Fruit fly (Drosophila melanogaster) whole organism, embryonic: Measurements from ENCODE around the gene fan.

ENCODE experiments used
- Atf3 ChIP-seq: fragments of 200-800 bp; sonication (Bioruptor generic); optimal IDR thresholded peaks from 3 replicates; lab custom pipeline; 2016; ENCODE audit warnings: missing biosample characterization, missing genetic modification characterization
- CG10209 ChIP-seq: fragments of 200-800 bp; sonication (Bioruptor generic); optimal IDR thresholded peaks from 3 replicates; lab custom pipeline; 2017; ENCODE audit warnings: missing biosample characterization, mild to moderate bottlenecking, missing genetic modification characterization, missing genetic modification reagents
- CG13296 ChIP-seq: fragments of 200-800 bp; sonication (Bioruptor generic); optimal IDR thresholded peaks from 3 replicates; lab custom pipeline; 2018; ENCODE audit warnings: missing biosample characterization, mild to moderate bottlenecking, missing genetic modification characterization
- CG13894 ChIP-seq: fragments of 200-800 bp; sonication (Bioruptor generic); optimal IDR thresholded peaks from 3 replicates; lab custom pipeline; 2018; ENCODE audit warnings: missing biosample characterization, mild to moderate bottlenecking, missing genetic modification characterization, moderate library complexity
- CG14710 ChIP-seq: fragments of 200-800 bp; sonication (Bioruptor generic); optimal IDR thresholded peaks from 3 replicates; lab custom pipeline; 2019; ENCODE audit warnings: missing biosample characterization, mild to moderate bottlenecking, missing genetic modification characterization, moderate library complexity
- CG15269 ChIP-seq: fragments of 200-800 bp; sonication (Bioruptor generic); optimal IDR thresholded peaks from 2 replicates; lab custom pipeline; 2018; ENCODE audit warnings: missing biosample characterization, mild to moderate bottlenecking, missing genetic modification characterization, moderate library complexity
- CG17568 ChIP-seq: fragments of 200-800 bp; sonication (Bioruptor generic); optimal IDR thresholded peaks from 2 replicates; lab custom pipeline; 2018; ENCODE audit warnings: missing biosample characterization, mild to moderate bottlenecking, missing genetic modification characterization, moderate library complexity
- CG17802 ChIP-seq: fragments of 200-800 bp; sonication (Bioruptor generic); optimal IDR thresholded peaks from 2 replicates; lab custom pipeline; 2018; ENCODE audit warnings: missing biosample characterization, mild to moderate bottlenecking, missing genetic modification characterization, moderate library complexity
- CG18262 ChIP-seq: fragments of 200-800 bp; optimal IDR thresholded peaks from 3 replicates; lab custom pipeline; 2019; ENCODE audit warnings: missing biosample characterization, mild to moderate bottlenecking, missing genetic modification characterization, moderate library complexity
- CG2199 ChIP-seq: fragments of 200-800 bp; sonication (Bioruptor generic); IDR thresholded peaks from 3 replicates; pipeline ENCODE4 v1.3.6; 2022; ENCODE audit warnings: missing biosample characterization, missing genetic modification characterization
- CG2678 ChIP-seq: fragments of 200-800 bp; sonication (Bioruptor generic); optimal IDR thresholded peaks from 3 replicates; lab custom pipeline; 2019; ENCODE audit warnings: missing biosample characterization, mild to moderate bottlenecking, missing genetic modification characterization, moderate library complexity
- CG2875 ChIP-seq: fragments of 200-800 bp; sonication (Bioruptor generic); optimal IDR thresholded peaks from 2 replicates; lab custom pipeline; 2017; ENCODE audit warnings: missing biosample characterization, mild to moderate bottlenecking, missing genetic modification characterization, missing genetic modification reagents
- CG30020 ChIP-seq: fragments of 200-800 bp; optimal IDR thresholded peaks from 2 replicates; lab custom pipeline; 2019; ENCODE audit warnings: missing biosample characterization, mild to moderate bottlenecking, missing genetic modification characterization, moderate library complexity
- CG3163 ChIP-seq: fragments of 200-800 bp; sonication (Bioruptor generic); optimal IDR thresholded peaks from 3 replicates; lab custom pipeline; 2016; ENCODE audit warnings: missing biosample characterization, missing genetic modification characterization
- CG3726 ChIP-seq: fragments of 200-800 bp; sonication (Bioruptor generic); IDR thresholded peaks from 3 replicates; pipeline ENCODE4, ENCODE4 v1.3.6; 2022; ENCODE audit warnings: missing biosample characterization, missing genetic modification characterization
- CG3847 ChIP-seq: fragments of 200-800 bp; sonication (Bioruptor generic); IDR thresholded peaks from 2 replicates; pipeline ENCODE4 v1.3.6; 2022; ENCODE audit warnings: missing biosample characterization, missing genetic modification characterization
- CG3995 ChIP-seq: fragments of 200-800 bp; sonication (Bioruptor generic); optimal IDR thresholded peaks from 3 replicates; lab custom pipeline; 2016; ENCODE audit warnings: missing biosample characterization, missing genetic modification characterization
- CG4282 ChIP-seq: fragments of 200-800 bp; sonication (Bioruptor generic); optimal IDR thresholded peaks from 2 replicates; lab custom pipeline; 2016; ENCODE audit warnings: missing biosample characterization, missing genetic modification characterization
- CG4360 ChIP-seq: fragments of 200-800 bp; sonication (Bioruptor generic); IDR thresholded peaks from 2 replicates; pipeline ENCODE4 v1.3.6; 2022; ENCODE audit warnings: missing biosample characterization, missing genetic modification characterization
- CG5180 ChIP-seq: fragments of 200-800 bp; sonication (Bioruptor generic); optimal IDR thresholded peaks from 3 replicates; lab custom pipeline; 2017; ENCODE audit warnings: missing biosample characterization, missing genetic modification characterization, mild to moderate bottlenecking, moderate library complexity, missing genetic modification reagents
- CG5953 ChIP-seq: fragments of 200-800 bp; sonication (Bioruptor generic); IDR thresholded peaks from 2 replicates; pipeline ENCODE4 v1.3.6; 2022; ENCODE audit warnings: missing biosample characterization, missing genetic modification characterization
- CG8281 ChIP-seq: fragments of 200-800 bp; sonication (Bioruptor generic); optimal IDR thresholded peaks from 2 replicates; lab custom pipeline; 2018; ENCODE audit warnings: missing biosample characterization, mild to moderate bottlenecking, missing genetic modification characterization, moderate library complexity
- CG8478 ChIP-seq: fragments of >200 bp; optimal IDR thresholded peaks from 2 replicates; lab custom pipeline; 2018
- CG9215 ChIP-seq: fragments of 200-800 bp; sonication (Bioruptor generic); IDR thresholded peaks from 2 replicates; pipeline ENCODE4 v1.3.6; 2022; ENCODE audit warnings: missing biosample characterization, missing genetic modification characterization
- Dad ChIP-seq: fragments of 200-800 bp; sonication (Bioruptor generic); optimal IDR thresholded peaks from 3 replicates; lab custom pipeline; 2016; ENCODE audit warnings: missing biosample characterization, missing genetic modification characterization
- Dip3 ChIP-seq: fragments of 200-800 bp; sonication (Bioruptor generic); optimal IDR thresholded peaks from 3 replicates; lab custom pipeline; 2016; ENCODE audit warnings: missing biosample characterization, missing genetic modification characterization
- Doc2 ChIP-seq: fragments of 200-800 bp; sonication (Bioruptor generic); IDR thresholded peaks from 2 replicates; pipeline ENCODE4 v1.3.6; 2022; ENCODE audit warnings: missing biosample characterization, missing genetic modification characterization
- H2.0 ChIP-seq: fragments of 200-800 bp; sonication (Bioruptor generic); IDR thresholded peaks from 2 replicates; pipeline ENCODE4 v1.3.6; 2022; ENCODE audit warnings: missing biosample characterization, missing genetic modification characterization
- HLH4C ChIP-seq: fragments of 200-800 bp; sonication (Bioruptor generic); IDR thresholded peaks from 3 replicates; pipeline ENCODE4 v1.3.6; 2022; ENCODE audit warnings: missing biosample characterization, missing genetic modification characterization; ENCODE audit not compliant: partially characterized antibody
- HmgD ChIP-seq: fragments of 200-800 bp; sonication (Bioruptor generic); optimal IDR thresholded peaks from 3 replicates; lab custom pipeline; 2016; ENCODE audit warnings: missing biosample characterization, missing genetic modification characterization
- Hmr ChIP-seq: fragments of 200-800 bp; sonication (Bioruptor generic); optimal IDR thresholded peaks from 3 replicates; lab custom pipeline; 2017; ENCODE audit warnings: mild to moderate bottlenecking, missing biosample characterization, missing genetic modification reagents, missing genetic modification characterization
- Optix ChIP-seq: fragments of 200-800 bp; sonication (Bioruptor generic); IDR thresholded peaks from 3 replicates; pipeline ENCODE4 v1.3.6; 2022; ENCODE audit warnings: missing biosample characterization, missing genetic modification characterization
- Usf ChIP-seq: fragments of 200-800 bp; sonication (Bioruptor generic); optimal IDR thresholded peaks from 2 replicates; lab custom pipeline; 2017; ENCODE audit warnings: missing genotype, missing biosample characterization, missing genetic modification characterization
- cato ChIP-seq: fragments of 200-800 bp; sonication (Bioruptor generic); optimal IDR thresholded peaks from 2 replicates; lab custom pipeline; 2016; ENCODE audit warnings: missing biosample characterization, missing genetic modification characterization, borderline replicate concordance
- caup ChIP-seq: fragments of 200-800 bp; sonication (Bioruptor generic); optimal IDR thresholded peaks from 3 replicates; lab custom pipeline; 2017; ENCODE audit warnings: missing biosample characterization, mild to moderate bottlenecking, missing genetic modification characterization, moderate library complexity; ENCODE audit not compliant: severe bottlenecking
- da ChIP-seq: fragments of 200-800 bp; sonication (Bioruptor generic); optimal IDR thresholded peaks from 2 replicates; lab custom pipeline; 2016; ENCODE audit warnings: missing biosample characterization, missing genetic modification characterization
- dm ChIP-seq: fragments of 200-800 bp; sonication (Bioruptor generic); optimal IDR thresholded peaks from 3 replicates; lab custom pipeline; 2016; ENCODE audit warnings: missing biosample characterization, missing genetic modification characterization
- dmrt11E ChIP-seq: fragments of 200-800 bp; sonication (Bioruptor generic); optimal IDR thresholded peaks from 3 replicates; lab custom pipeline; 2018; ENCODE audit warnings: missing biosample characterization, mild to moderate bottlenecking, missing genetic modification characterization, moderate library complexity
- dpn ChIP-seq, 2 experiments: fragments of 200-800 bp; sonication (Bioruptor generic); optimal IDR thresholded peaks; 3 replicates each; lab custom pipeline; 2016; ENCODE audit warnings: missing biosample characterization in 2 of 2, missing genetic modification characterization in 2 of 2
- emc ChIP-seq: fragments of 200-800 bp; sonication (Bioruptor generic); optimal IDR thresholded peaks from 2 replicates; lab custom pipeline; 2016; ENCODE audit warnings: missing biosample characterization, missing genetic modification characterization
- jing ChIP-seq: fragments of 200-800 bp; sonication (Bioruptor generic); optimal IDR thresholded peaks from 2 replicates; lab custom pipeline; 2018; ENCODE audit warnings: missing biosample characterization, mild to moderate bottlenecking, missing genetic modification characterization
- jumu ChIP-seq: fragments of 200-800 bp; sonication (Bioruptor generic); optimal IDR thresholded peaks from 3 replicates; lab custom pipeline; 2016; ENCODE audit warnings: missing biosample characterization, missing genetic modification characterization
- luna ChIP-seq: fragments of 200-800 bp; sonication (Bioruptor generic); optimal IDR thresholded peaks from 2 replicates; lab custom pipeline; 2016; ENCODE audit warnings: missing biosample characterization, missing genetic modification characterization
- maf-S ChIP-seq: fragments of 200-800 bp; sonication (Bioruptor generic); optimal IDR thresholded peaks from 2 replicates; lab custom pipeline; 2016; ENCODE audit warnings: missing biosample characterization, missing genetic modification characterization
- nau ChIP-seq: fragments of 200-800 bp; sonication (Bioruptor generic); optimal IDR thresholded peaks from 3 replicates; lab custom pipeline; 2017; ENCODE audit warnings: missing biosample characterization, mild to moderate bottlenecking, missing genetic modification characterization, missing genetic modification reagents
- nerfin-1 ChIP-seq: fragments of 200-800 bp; sonication (Bioruptor generic); optimal IDR thresholded peaks from 3 replicates; lab custom pipeline; 2019; ENCODE audit warnings: missing biosample characterization, mild to moderate bottlenecking, missing genetic modification characterization, moderate library complexity
- nmo ChIP-seq: fragments of 200-800 bp; sonication (Bioruptor generic); optimal IDR thresholded peaks from 2 replicates; lab custom pipeline; 2018; ENCODE audit warnings: missing biosample characterization, mild to moderate bottlenecking, missing genetic modification characterization, moderate library complexity
- slp2 ChIP-seq: fragments of 200-800 bp; sonication (Bioruptor generic); optimal IDR thresholded peaks from 2 replicates; lab custom pipeline; 2016; ENCODE audit warnings: missing biosample characterization, missing genetic modification characterization
- stc ChIP-seq: fragments of 200-800 bp; sonication (Bioruptor generic); IDR thresholded peaks from 2 replicates; pipeline ENCODE4 v1.3.6; 2022; ENCODE audit warnings: missing biosample characterization, missing genetic modification characterization
- tna ChIP-seq: fragments of 200-800 bp; sonication (Bioruptor generic); IDR thresholded peaks from 2 replicates; pipeline ENCODE4 v1.3.6; 2022; ENCODE audit warnings: missing biosample characterization, missing genetic modification characterization; ENCODE audit not compliant: partially characterized antibody
- zen ChIP-seq: fragments of 200-800 bp; sonication (Bioruptor generic); optimal IDR thresholded peaks from 3 replicates; lab custom pipeline; 2018; ENCODE audit warnings: missing biosample characterization, mild to moderate bottlenecking, missing genetic modification characterization, moderate library complexity

The fan gene

DNA sequence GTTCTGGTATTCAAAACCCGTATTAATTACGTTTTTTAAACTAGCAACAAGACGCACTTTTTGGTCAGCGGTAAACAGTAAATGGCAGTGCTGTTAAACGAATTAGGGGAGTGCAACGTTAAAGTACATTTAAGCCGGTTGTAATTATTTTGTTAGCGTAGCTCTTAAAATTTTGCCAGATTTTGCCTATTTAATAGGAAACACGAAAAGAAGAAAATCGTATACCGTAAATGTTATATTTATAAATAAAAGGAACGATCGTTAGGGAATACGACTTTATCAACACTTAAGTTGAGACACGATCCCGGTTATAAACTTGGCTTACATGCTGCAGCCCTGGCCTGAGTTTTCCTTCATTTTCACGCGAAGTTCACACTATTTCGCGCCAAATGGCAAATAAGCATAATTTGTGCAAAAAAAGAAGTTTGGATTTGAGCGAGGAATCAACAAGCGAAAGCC is 28.5 kb downstream of the fan start, which contains the start of the genes Setx and mus301 (continued):
- TF ChIP-seq CG3726 (no peak), dm (peak; percentile 80), CG2875 (peak; percentile 43), Atf3 (GFP tag; lab: Kevin White, UChicago) (peak; percentile 74), CG9215 (GFP tag; lab: Robert Waterston, UW) (peak; percentile 80), Doc2 (GFP tag; lab: Robert Waterston, UW) (no peak), CG5180 (GFP tag; lab: Kevin White, UChicago) (no peak), jing (GFP tag; lab: Kevin White, UChicago) (peak; percentile 25), CG3163 (peak; percentile 51), HLH4C (GFP tag; lab: Robert Waterston, UW) (no peak), CG8281 (tag; lab: Kevin White, UChicago) (no peak), maf-S (GFP tag; lab: Kevin White, UChicago) (peak; percentile 79), jumu (peak; percentile 82), emc (GFP tag; lab: Kevin White, UChicago) (peak; percentile 71), CG5953 (no peak), CG3847 (GFP tag; lab: Robert Waterston, UW) (peak; percentile 93), CG13296 (GFP tag; lab: Kevin White, UChicago) (peak; percentile 60), CG10209 (GFP tag; lab: Kevin White, UChicago) (peak; percentile 79), Dad (GFP tag; lab: Kevin White, UChicago) (peak; percentile 80), stc (no peak), tna (no peak), nmo (GFP tag; lab: Kevin White, UChicago) (peak; percentile 89), slp2 (GFP tag; lab: Kevin White, UChicago) (peak; percentile 54), luna (GFP tag; lab: Kevin White, UChicago) (peak; percentile 73), Usf (GFP tag; lab: Kevin White, UChicago) (peak; percentile 52), CG3995 (GFP tag; lab: Kevin White, UChicago) (peak; percentile 54), Optix (0 out of 3 replicates have a peak, but pooled peaks have one; percentile 24), CG13894 (tag; lab: Kevin White, UChicago) (no peak), zen (tag; lab: Kevin White, UChicago) (peak; percentile 88), CG14710 (tag; lab: Kevin White, UChicago) (peak; percentile 91), HmgD (GFP tag; lab: Kevin White, UChicago) (peak; percentile 88), da (GFP tag; lab: Kevin White, UChicago) (peak; percentile 72), dmrt11E (tag; lab: Kevin White, UChicago) (peak; percentile 63), Hmr (peak; percentile 92), cato (GFP tag; lab: Kevin White, UChicago) (peak; percentile 75), caup (GFP tag; lab: Kevin White, UChicago) (peak; percentile 81), H2.0 (GFP tag; lab: Robert Waterston, UW) (peak; percentile 62), CG4360 (GFP tag; lab: Robert Waterston, UW) (no peak), CG15269 (tag; lab: Kevin White, UChicago) (no peak), Dip3 (GFP tag; lab: Kevin White, UChicago) (peak; percentile 91), CG4282 (GFP tag; lab: Kevin White, UChicago) (peak; percentile 83), nerfin-1 (peak; percentile 62), CG30020 (tag; lab: Kevin White, UChicago) (no peak), dpn (GFP tag; optimal IDR thresholded peaks at IDR 0.05; lab: Kevin White, UChicago) (peak; percentile 83 to 90), CG8478 (no peak), CG2678 (no peak), CG18262 (tag; lab: Kevin White, UChicago) (no peak), CG17568 (GFP tag; lab: Kevin White, UChicago) (no peak), CG2199 (GFP tag; lab: Robert Waterston, UW) (0 out of 3 replicates have a peak, but pooled peaks have one; percentile 20), nau (GFP tag; lab: Kevin White, UChicago) (no peak), CG17802 (tag; lab: Kevin White, UChicago) (peak; percentile 35)
